Worm (Caenorhabditis elegans): ENCODE measurements around the gene ZK637.12.
A peak's percentile ranks its signal among the peaks of the same experiment; 100 is the strongest.

Gene ZK637.12

ce11 chrIII:8955536-8955935 lies 31.5 kb downstream of the ZK637.12 start:
- TF ChIP-seq nfyb-1 (GFP tag; IDR thresholded peaks at IDR 0.05) (0 out of 2 replicates have a peak, but pooled peaks have one; percentile 16), hlh-26 (GFP tag; conservative IDR thresholded peaks at IDR 0.05) (no peak), fkh-3 (tag; optimal IDR thresholded peaks at IDR 0.05) (no peak), chd-7 (tag; optimal IDR thresholded peaks at IDR 0.05) (no peak), B0336.3 (GFP tag; IDR thresholded peaks at IDR 0.05) (no peak)

- TF ChIP-seq tbp1 (GFP tag; optimal IDR thresholded peaks at IDR 0.05) (peak; percentile 36), ceh-27 (GFP tag; optimal IDR thresholded peaks at IDR 0.05) (peak; percentile 22), cebp-1 (GFP tag; IDR thresholded peaks at IDR 0.05) (no peak), cebp-1 (tag; optimal IDR thresholded peaks at IDR 0.05) (peak; percentile 63), ztf-25 (GFP tag; IDR thresholded peaks at IDR 0.05) (no peak), nfyb-1 (GFP tag; IDR thresholded peaks at IDR 0.05) (0 out of 2 replicates have a peak, but pooled peaks have one; percentile 11), madf-8 (GFP tag; conservative IDR thresholded peaks at IDR 0.05) (peak; percentile 51), mcd-1 (GFP tag; IDR thresholded peaks at IDR 0.05) (peak; percentile 15; the same call in 1 of the 2 replicates), rcor-1 (GFP tag; IDR thresholded peaks at IDR 0.05) (0 out of 2 replicates have a peak, but pooled peaks have one; percentile 15), mes-4 (tag; optimal IDR thresholded peaks at IDR 0.05) (no peak), egrh-3 (GFP tag; IDR thresholded peaks at IDR 0.05) (no peak), xnd-1 (tag; optimal IDR thresholded peaks at IDR 0.05) (no peak), lin-35 (GFP tag; optimal IDR thresholded peaks at IDR 0.05) (peak in 1 of 3 experiments; percentile 76), lin-54 (GFP tag; optimal IDR thresholded peaks at IDR 0.05) (peak; percentile 70), F57C9.4 (tag; optimal IDR thresholded peaks at IDR 0.05) (no peak), attf-5 (GFP tag; optimal IDR thresholded peaks at IDR 0.05) (peak; percentile 19), sea-2 (GFP tag; IDR thresholded peaks at IDR 0.05) (no peak), madf-6 (GFP tag; IDR thresholded peaks at IDR 0.05) (peak; percentile 70), snpc-1.1 (tag; optimal IDR thresholded peaks at IDR 0.05; ENCODE audit: insufficient read depth) (peak; percentile 26), D2030.7 (GFP tag; IDR thresholded peaks at IDR 0.05) (peak; percentile 45; the same call in 1 of the 2 replicates), aptf-3 (GFP tag; IDR thresholded peaks at IDR 0.05) (no peak), zim-3 (tag; optimal IDR thresholded peaks at IDR 0.05) (no peak), mxl-1 (tag; optimal IDR thresholded peaks at IDR 0.05) (no peak), F23B12.7 (tag; optimal IDR thresholded peaks at IDR 0.05; ENCODE audit: insufficient read depth) (peak; percentile 36), snpc-4 (GFP tag; optimal IDR thresholded peaks at IDR 0.05) (peak; percentile 8), snpc-4 (tag; optimal IDR thresholded peaks at IDR 0.05) (peak in 1 of 4 experiments; percentile 5), nfya-1 (tag; optimal IDR thresholded peaks at IDR 0.05; ENCODE audit: borderline replicate concordance, insufficient read depth) (no peak), ekl-4 (GFP tag; IDR thresholded peaks at IDR 0.05) (no peak), ceh-91 (GFP tag; IDR thresholded peaks at IDR 0.05) (no peak), zfh-2 (GFP tag; conservative IDR thresholded peaks at IDR 0.05) (no peak), egl-44 (GFP tag; IDR thresholded peaks at IDR 0.05) (no peak), bed-1 (GFP tag; IDR thresholded peaks at IDR 0.05) (no peak), ztf-3 (GFP tag; optimal IDR thresholded peaks at IDR 0.05) (no peak), gei-17 (GFP tag; optimal IDR thresholded peaks at IDR 0.05) (no peak), ztf-28 (GFP tag; IDR thresholded peaks at IDR 0.05) (no peak), bed-2 (GFP tag; IDR thresholded peaks at IDR 0.05) (no peak), him-1 (tag; optimal IDR thresholded peaks at IDR 0.05) (no peak), hsf-1 (GFP tag; IDR thresholded peaks at IDR 0.05) (no peak), chd-7 (tag; optimal IDR thresholded peaks at IDR 0.05) (no peak), ama-1 (optimal IDR thresholded peaks at IDR 0.05) (no peak), ama-1 (GFP tag; optimal IDR thresholded peaks at IDR 0.05) (peak in 1 of 2 experiments; percentile 64), ztf-18 (tag; optimal IDR thresholded peaks at IDR 0.05) (peak; percentile 23), snpc-3.4 (tag; optimal IDR thresholded peaks at IDR 0.05) (peak; percentile 57), egl-18 (GFP tag; IDR thresholded peaks at IDR 0.05) (no peak)
Observed at ce11 chrIII:8956146-8956646, 32.2 kb downstream of the ZK637.12 start, which contains the start of the genes ZK643.5 and ZK643.2. Gene ZK643.5, minus strand, starts transcription at chrIII:8956196. Gene ZK643.2, plus strand, starts transcription at chrIII:8956540.
